Worm (Caenorhabditis elegans) whole organism, L4 larva: ENCODE data around the gene rps-4.
A peak's percentile ranks its signal among the peaks of the same experiment; 100 is the strongest.

Experiments
- F37D6.2 ChIP-seq: sonication (generic microtip); optimal IDR thresholded peaks from 2 replicates; lab custom pipeline; 2016; ENCODE audit warnings: mild to moderate bottlenecking, missing genetic modification characterization, missing compliant biosample characterization
- F49E8.2 ChIP-seq: sonication (generic microtip); optimal IDR thresholded peaks from 2 replicates; lab custom pipeline; 2016; ENCODE audit warnings: missing compliant biosample characterization, mild to moderate bottlenecking, missing genetic modification characterization, borderline replicate concordance
- T20F7.1 ChIP-seq: fragments of 200-800 bp; sonication (Bioruptor generic); optimal IDR thresholded peaks from 2 replicates; lab custom pipeline; 2018; ENCODE audit warnings: mild to moderate bottlenecking, missing genetic modification characterization, missing compliant biosample characterization
- T26A8.4 ChIP-seq: fragments of 200-800 bp; sonication (Bioruptor generic); IDR thresholded peaks from 2 replicates; pipeline ENCODE4 v1.3.6; 2022; ENCODE audit warnings: missing genetic modification characterization, missing compliant biosample characterization
- Y48G9A.11 ChIP-seq: fragments of 200-800 bp; sonication (Bioruptor generic); IDR thresholded peaks from 2 replicates; pipeline ENCODE4 v1.3.6; 2022; ENCODE audit warnings: missing genetic modification reagents, missing genetic modification characterization, missing compliant biosample characterization
- Y75B8A.6 ChIP-seq: fragments of 200-800 bp; sonication (Bioruptor generic); IDR thresholded peaks from 2 replicates; pipeline ENCODE4 v1.3.6; 2022; ENCODE audit warnings: missing genetic modification reagents, missing genetic modification characterization, missing compliant biosample characterization
- attf-4 ChIP-seq: sonication (generic microtip); optimal IDR thresholded peaks from 3 replicates; lab custom pipeline; 2017; ENCODE audit warnings: missing biosample characterization, missing genetic modification characterization
- ceh-20 ChIP-seq: fragments of 200-800 bp; sonication (Bioruptor generic); IDR thresholded peaks from 2 replicates; pipeline ENCODE4 v1.3.6; 2022; ENCODE audit warnings: missing genetic modification reagents, missing genetic modification characterization, missing compliant biosample characterization
- ceh-28 ChIP-seq: fragments of 150-350 bp; optimal IDR thresholded peaks from 2 replicates; lab custom pipeline; 2014; ENCODE audit warnings: missing biosample characterization, missing genetic modification reagents, missing genetic modification characterization
- ceh-82 ChIP-seq: sonication (generic microtip); optimal IDR thresholded peaks from 2 replicates; lab custom pipeline; 2017; ENCODE audit warnings: missing biosample characterization, missing genetic modification characterization
- ces-1 ChIP-seq: fragments of 150-350 bp; sonication (generic microtip); optimal IDR thresholded peaks from 4 replicates; lab custom pipeline; 2014; ENCODE audit warnings: missing biosample characterization, missing genetic modification reagents, missing genetic modification characterization
- daf-12 ChIP-seq: fragments of 150-350 bp; optimal IDR thresholded peaks from 2 replicates; lab custom pipeline; 2014; ENCODE audit warnings: missing biosample characterization, missing genetic modification reagents, missing genetic modification characterization
- daf-16 ChIP-seq, 3 experiments: sonication (generic microtip); optimal IDR thresholded peaks; 2 replicates each; lab custom pipeline; 2016 to 2017; ENCODE audit warnings: missing genetic modification characterization in 3 of 3, missing genetic modification reagents in 3 of 3, mild to moderate bottlenecking in 2 of 3, missing compliant biosample characterization in 2 of 3, missing biosample characterization in 1 of 3, moderate library complexity in 1 of 3
- dmd-9 ChIP-seq: fragments of 200-800 bp; sonication (Bioruptor generic); IDR thresholded peaks from 2 replicates; pipeline ENCODE4 v1.3.6; 2022; ENCODE audit warnings: missing genetic modification reagents, missing genetic modification characterization, missing compliant biosample characterization
- dpl-1 ChIP-seq: fragments of 150-350 bp; optimal IDR thresholded peaks from 2 replicates; lab custom pipeline; 2014; ENCODE audit warnings: missing biosample characterization, missing genetic modification reagents, missing genetic modification characterization
- dve-1 ChIP-seq: sonication (generic microtip); optimal IDR thresholded peaks from 2 replicates; lab custom pipeline; 2017; ENCODE audit warnings: antibody characterized with exemption, mild to moderate bottlenecking, missing genetic modification characterization, missing compliant biosample characterization; ENCODE audit not compliant: insufficient read depth
- egl-27 ChIP-seq: sonication (generic microtip); optimal IDR thresholded peaks from 3 replicates; lab custom pipeline; 2017; ENCODE audit warnings: missing biosample characterization, missing genetic modification reagents, missing genetic modification characterization
- gei-8 ChIP-seq: fragments of 200-800 bp; sonication (Bioruptor generic); optimal IDR thresholded peaks from 2 replicates; lab custom pipeline; 2018; ENCODE audit warnings: mild to moderate bottlenecking, missing genetic modification characterization, missing compliant biosample characterization
- hlh-11 ChIP-seq: fragments of 200-800 bp; sonication (Bioruptor generic); optimal IDR thresholded peaks from 2 replicates; lab custom pipeline; 2018; ENCODE audit warnings: mild to moderate bottlenecking, missing genetic modification characterization, missing compliant biosample characterization
- hlh-30 ChIP-seq: sonication (generic microtip); optimal IDR thresholded peaks from 2 replicates; lab custom pipeline; 2017; ENCODE audit warnings: antibody characterized with exemption, mild to moderate bottlenecking, missing genetic modification characterization, missing compliant biosample characterization; ENCODE audit not compliant: insufficient read depth
- hmg-1.1 ChIP-seq: fragments of 200-800 bp; sonication (Bioruptor generic); IDR thresholded peaks from 2 replicates; pipeline ENCODE4 v1.3.6; 2022; ENCODE audit warnings: missing genetic modification reagents, missing genetic modification characterization, missing compliant biosample characterization
- lin-15B ChIP-seq: fragments of 150-350 bp; sonication (generic microtip); optimal IDR thresholded peaks from 3 replicates; lab custom pipeline; 2014; ENCODE audit warnings: missing biosample characterization, missing genetic modification characterization
- lin-29 ChIP-seq: fragments of 200-800 bp; sonication (Bioruptor generic); IDR thresholded peaks from 2 replicates; pipeline ENCODE4 v1.3.6; 2022; ENCODE audit warnings: missing genetic modification reagents, missing genetic modification characterization, missing compliant biosample characterization
- lin-38 ChIP-seq: fragments of 200-800 bp; sonication (Bioruptor generic); IDR thresholded peaks from 2 replicates; pipeline ENCODE4 v1.3.6; 2022; ENCODE audit warnings: missing genetic modification reagents, missing genetic modification characterization, missing compliant biosample characterization
- lsy-2 ChIP-seq, 2 experiments: fragments of 150-350 bp in 1 of 2; sonication (generic microtip) in 1 of 2; optimal IDR thresholded peaks; 2 replicates each; lab custom pipeline; 2014 to 2017; ENCODE audit warnings: missing biosample characterization in 2 of 2, missing genetic modification characterization in 2 of 2
- mdl-1 ChIP-seq, 2 experiments: fragments of 150-350 bp in 1 of 2; sonication (generic microtip) in 1 of 2; optimal IDR thresholded peaks; 2 replicates each; lab custom pipeline; 2014 to 2017; ENCODE audit warnings: missing biosample characterization in 2 of 2, missing genetic modification characterization in 2 of 2
- mep-1 ChIP-seq: fragments of 150-350 bp; sonication (generic microtip); optimal IDR thresholded peaks from 3 replicates; lab custom pipeline; 2014; ENCODE audit warnings: missing biosample characterization, missing genetic modification characterization
- mxl-2 ChIP-seq: fragments of 200-800 bp; sonication (Bioruptor generic); conservative IDR thresholded peaks from 2 replicates; pipeline ENCODE4 v1.3.6; 2022; ENCODE audit warnings: missing genetic modification reagents, missing genetic modification characterization, missing compliant biosample characterization
- nhr-10 ChIP-seq: fragments of 150-350 bp; optimal IDR thresholded peaks from 2 replicates; lab custom pipeline; 2014; ENCODE audit warnings: missing biosample characterization, missing genetic modification characterization
- nhr-237 ChIP-seq: sonication (generic microtip); optimal IDR thresholded peaks from 2 replicates; lab custom pipeline; 2017; ENCODE audit warnings: missing biosample characterization, missing genetic modification characterization
- nhr-25 ChIP-seq: sonication (generic microtip); optimal IDR thresholded peaks from 2 replicates; lab custom pipeline; 2017; ENCODE audit warnings: missing genetic modification characterization, mild to moderate bottlenecking, missing compliant biosample characterization, antibody characterized with exemption, moderate library complexity, borderline replicate concordance; ENCODE audit not compliant: insufficient read depth
- nhr-28 ChIP-seq: fragments of 150-350 bp; optimal IDR thresholded peaks from 2 replicates; lab custom pipeline; 2014; ENCODE audit warnings: missing biosample characterization, missing genetic modification characterization
- nhr-48 ChIP-seq: sonication (generic microtip); optimal IDR thresholded peaks from 2 replicates; lab custom pipeline; 2016; ENCODE audit warnings: mild to moderate bottlenecking, missing genetic modification characterization, missing compliant biosample characterization
- nhr-6 ChIP-seq: fragments of 150-350 bp; optimal IDR thresholded peaks from 2 replicates; lab custom pipeline; 2014; ENCODE audit warnings: missing biosample characterization, missing genetic modification characterization
- nhr-76 ChIP-seq: fragments of 150-350 bp; optimal IDR thresholded peaks from 2 replicates; lab custom pipeline; 2014; ENCODE audit warnings: missing biosample characterization, missing genetic modification characterization
- nhr-77 ChIP-seq: fragments of 150-350 bp; optimal IDR thresholded peaks from 2 replicates; lab custom pipeline; 2014; ENCODE audit warnings: missing biosample characterization, missing genetic modification characterization
- pha-4 ChIP-seq, 2 experiments: fragments of 150-350 bp in 1 of 2; fragments of 200-800 bp in 1 of 2; sonication (Bioruptor generic) in 1 of 2; IDR thresholded peaks in 1 of 2; optimal IDR thresholded peaks in 1 of 2; 2 replicates each; pipeline versions ENCODE4 v1.3.6 to Lab custom; 2014 to 2022; ENCODE audit warnings: missing genetic modification characterization in 2 of 2, missing genetic modification reagents in 2 of 2, missing biosample characterization in 1 of 2, missing compliant biosample characterization in 1 of 2
- saeg-2 ChIP-seq: fragments of 200-800 bp; sonication (Bioruptor generic); IDR thresholded peaks from 2 replicates; pipeline ENCODE4 v1.3.6; 2022; ENCODE audit warnings: missing genetic modification reagents, missing genetic modification characterization, missing compliant biosample characterization
- sdz-12 ChIP-seq: fragments of 200-800 bp; sonication (Bioruptor generic); optimal IDR thresholded peaks from 2 replicates; lab custom pipeline; 2018; ENCODE audit warnings: mild to moderate bottlenecking, missing genetic modification characterization, missing compliant biosample characterization
- set-16 ChIP-seq: fragments of 200-800 bp; sonication (Bioruptor generic); IDR thresholded peaks from 2 replicates; pipeline ENCODE4 v1.3.6; 2022; ENCODE audit warnings: missing genetic modification reagents, missing genetic modification characterization, missing compliant biosample characterization
- snpc-1.2 ChIP-seq: fragments of 200-800 bp; sonication (Bioruptor generic); IDR thresholded peaks from 2 replicates; pipeline ENCODE4 v1.3.6; 2022; ENCODE audit warnings: missing genetic modification reagents, missing genetic modification characterization, missing compliant biosample characterization
- snpc-4 ChIP-seq: fragments of 150-350 bp; optimal IDR thresholded peaks from 2 replicates; lab custom pipeline; 2014; ENCODE audit warnings: missing biosample characterization, missing genetic modification characterization
- spr-1 ChIP-seq: sonication (generic microtip); optimal IDR thresholded peaks from 2 replicates; lab custom pipeline; 2016; ENCODE audit warnings: mild to moderate bottlenecking, missing genetic modification characterization, missing compliant biosample characterization
- unc-39 ChIP-seq: sonication (generic microtip); optimal IDR thresholded peaks from 2 replicates; lab custom pipeline; 2017; ENCODE audit warnings: missing biosample characterization, missing genetic modification characterization
- zag-1 ChIP-seq: fragments of 150-350 bp; optimal IDR thresholded peaks from 2 replicates; lab custom pipeline; 2014; ENCODE audit warnings: missing biosample characterization, missing genetic modification characterization
- zfp-2 ChIP-seq: sonication (generic microtip); optimal IDR thresholded peaks from 2 replicates; lab custom pipeline; 2016; ENCODE audit warnings: mild to moderate bottlenecking, missing genetic modification characterization, missing compliant biosample characterization
- zfp-3 ChIP-seq: fragments of 200-800 bp; sonication (Bioruptor generic); conservative IDR thresholded peaks from 2 replicates; pipeline ENCODE4 v1.3.6; 2022; ENCODE audit warnings: missing genetic modification reagents, missing genetic modification characterization, missing compliant biosample characterization
- zip-2 ChIP-seq: fragments of 150-350 bp; optimal IDR thresholded peaks from 2 replicates; lab custom pipeline; 2014; ENCODE audit warnings: missing biosample characterization, missing genetic modification characterization

Gene rps-4

DNA sequence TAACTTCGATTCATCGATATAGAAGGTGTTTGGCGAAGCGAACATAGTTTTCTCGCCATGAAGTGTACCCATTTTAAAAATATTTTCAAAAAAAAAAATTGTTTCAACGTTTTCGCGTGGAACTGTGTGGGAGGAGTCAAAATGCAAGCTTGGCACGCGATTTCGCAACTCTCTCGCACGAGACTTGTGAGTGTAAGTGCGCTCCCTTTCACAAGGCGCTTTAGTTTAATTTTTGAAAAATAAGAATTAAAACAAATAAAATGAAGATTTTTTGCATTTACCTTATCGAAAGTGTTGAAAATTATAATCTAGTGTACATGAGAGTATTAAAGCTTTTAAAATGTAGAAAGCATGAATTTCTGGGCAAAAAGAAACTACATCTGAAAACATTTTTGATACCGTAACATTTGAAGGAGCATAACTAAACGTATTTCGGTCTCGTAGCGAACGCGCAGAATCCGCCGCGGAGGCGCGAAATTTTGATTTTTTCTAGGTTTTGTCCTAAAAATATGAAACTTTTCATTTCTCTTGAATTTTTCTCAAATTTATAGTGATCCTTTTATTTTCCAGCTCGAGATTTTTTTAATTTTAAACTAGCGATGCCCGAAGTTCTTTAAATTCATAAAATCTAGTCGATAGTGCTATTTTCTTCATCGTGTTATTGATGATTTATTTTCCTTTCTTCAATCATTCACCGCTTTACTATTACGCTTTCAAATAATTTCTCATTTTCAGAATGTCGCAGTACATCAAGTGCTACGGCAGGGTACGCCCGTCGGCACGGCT lies 44.8 kb downstream of the rps-4 start, which contains the start of the genes cogc-2 and klp-18 (continued):
- TF ChIP-seq Y75B8A.6 (GFP tag; lab: Robert Waterston, UW), result no peak
- TF ChIP-seq zip-2 (tag; lab: Kevin White, UChicago), result peak; percentile 28
- TF ChIP-seq dpl-1 (GFP tag; lab: Kevin White, UChicago), result peak; percentile 95
- TF ChIP-seq nhr-6 (tag; lab: Kevin White, UChicago), result peak; percentile 86
- TF ChIP-seq nhr-48 (tag; lab: Kevin White, UChicago), result peak; percentile 39
- peak; percentile 85 for TF ChIP-seq dve-1 (tag; lab: Kevin White, UChicago)
- TF ChIP-seq nhr-76 (tag; lab: Kevin White, UChicago), result no peak
- TF ChIP-seq lin-15B, result peak; percentile 35
- TF ChIP-seq mxl-2 (GFP tag; lab: Robert Waterston, UW), result no peak
- TF ChIP-seq dmd-9 (GFP tag; lab: Robert Waterston, UW), result no peak
- TF ChIP-seq nhr-77 (tag; lab: Kevin White, UChicago), result peak; percentile 56
- peak; percentile 62 for TF ChIP-seq spr-1 (tag; lab: Kevin White, UChicago)
- TF ChIP-seq set-16 (GFP tag; lab: Robert Waterston, UW), result no peak
- TF ChIP-seq ceh-82, result no peak
- TF ChIP-seq zfp-2 (tag; lab: Kevin White, UChicago), result peak; percentile 11
- 0 out of 2 replicates have a peak, but pooled peaks have one; percentile 17 for TF ChIP-seq zfp-3 (GFP tag; lab: Robert Waterston, UW)
- TF ChIP-seq F49E8.2 (tag; lab: Kevin White, UChicago), result peak; percentile 96
- TF ChIP-seq nhr-28 (tag; lab: Kevin White, UChicago), result peak; percentile 60
- no peak for TF ChIP-seq saeg-2 (GFP tag; lab: Robert Waterston, UW)
- TF ChIP-seq nhr-10 (tag; lab: Kevin White, UChicago), result no peak
- TF ChIP-seq mdl-1 (tag; optimal IDR thresholded peaks at IDR 0.05; lab: Kevin White, UChicago), result peak in 1 of 2 experiments; percentile 67
- TF ChIP-seq T26A8.4 (GFP tag; lab: Robert Waterston, UW), result peak; percentile 72
- no peak for TF ChIP-seq ces-1 (GFP tag; lab: Kevin White, UChicago)
- no peak for TF ChIP-seq ceh-28
- TF ChIP-seq Y48G9A.11 (GFP tag; lab: Robert Waterston, UW), result peak; percentile 69; the same call in 1 of the 2 replicates
- TF ChIP-seq hlh-30 (tag; lab: Kevin White, UChicago), result peak; percentile 91
- peak; percentile 83 for TF ChIP-seq mep-1
- TF ChIP-seq ceh-20 (GFP tag; lab: Robert Waterston, UW), result peak; percentile 48; the same call in 1 of the 2 replicates
- no peak for TF ChIP-seq daf-16 (GFP tag; optimal IDR thresholded peaks at IDR 0.05; lab: Kevin White, UChicago)
- peak; percentile 58 for TF ChIP-seq daf-16 (tag; optimal IDR thresholded peaks at IDR 0.05; lab: Kevin White, UChicago)
- peak; percentile 64 for TF ChIP-seq nhr-25 (tag; lab: Kevin White, UChicago)
- TF ChIP-seq attf-4 (tag; lab: Kevin White, UChicago), result no peak
- TF ChIP-seq lsy-2 (tag; optimal IDR thresholded peaks at IDR 0.05; lab: Kevin White, UChicago), result peak; percentile 36 to 87
- no peak for TF ChIP-seq snpc-4 (tag; lab: Kevin White, UChicago)
- peak; percentile 72 for TF ChIP-seq T20F7.1
- TF ChIP-seq daf-12 (tag; lab: Kevin White, UChicago), result no peak
- no peak for TF ChIP-seq zag-1 (tag; lab: Kevin White, UChicago)
- no peak for TF ChIP-seq egl-27 (tag; lab: Kevin White, UChicago)
- peak; percentile 74 for TF ChIP-seq hmg-1.1 (GFP tag; lab: Robert Waterston, UW)
- TF ChIP-seq hlh-11 (tag; lab: Kevin White, UChicago), result peak; percentile 71
- TF ChIP-seq snpc-1.2 (GFP tag; lab: Robert Waterston, UW), result peak; percentile 95
- TF ChIP-seq F37D6.2 (tag; lab: Kevin White, UChicago), result peak; percentile 9
- peak; percentile 94 for TF ChIP-seq lin-38 (GFP tag; lab: Robert Waterston, UW)
- TF ChIP-seq lin-29 (GFP tag; lab: Robert Waterston, UW), result no peak
- TF ChIP-seq gei-8 (GFP tag; lab: Kevin White, UChicago), result no peak
- TF ChIP-seq unc-39 (tag; lab: Kevin White, UChicago), result no peak
- peak; percentile 59; the same call in 1 of the 2 replicates for TF ChIP-seq pha-4 (GFP tag; IDR thresholded peaks at IDR 0.05; lab: Robert Waterston, UW)
- peak; percentile 50 for TF ChIP-seq pha-4 (tag; optimal IDR thresholded peaks at IDR 0.05; lab: Kevin White, UChicago)
- TF ChIP-seq nhr-237 (tag; lab: Kevin White, UChicago), result no peak
- TF ChIP-seq sdz-12, result no peak
